Worm (Caenorhabditis elegans): ENCODE results near the gene ugt-38.

The ugt-38 gene

DNA sequence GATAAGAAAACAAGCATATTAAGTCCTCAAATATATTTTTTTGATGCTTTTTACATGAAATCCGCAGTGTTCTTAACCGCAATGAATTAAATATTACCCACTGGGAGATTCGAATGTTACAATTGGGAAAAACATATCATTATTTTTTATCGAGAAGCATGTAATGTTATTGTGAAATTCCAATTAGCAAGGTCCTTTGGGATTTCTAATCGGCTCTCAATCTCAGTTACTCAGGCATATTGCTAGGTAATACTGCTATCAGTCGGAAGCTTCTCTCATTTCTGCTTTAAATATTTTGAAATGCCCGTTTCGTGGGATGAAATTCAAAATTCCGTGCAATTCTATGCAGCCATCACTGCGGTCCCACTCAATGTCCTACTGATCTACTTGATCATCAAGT lies 12.1 kb upstream of the ugt-38 start, which contains the start of gene str-204:
Gene str-204 (plus strand): TSS at position 301 of the 400 bp plus-strand sequence.
- TF ChIP-seq attf-3 (GFP tag; conservative IDR thresholded peaks at IDR 0.05), result no peak
- no peak for TF ChIP-seq ccch-3 (GFP tag; optimal IDR thresholded peaks at IDR 0.05)
- no peak for TF ChIP-seq efl-1 (GFP tag; optimal IDR thresholded peaks at IDR 0.05)
- TF ChIP-seq unc-62 (GFP tag; optimal IDR thresholded peaks at IDR 0.05), result no peak

ce11 chrV:7157089-7157488 lies 9.8 kb upstream of the ugt-38 start, which contains the start of gene ugt-39:
Gene ugt-39, plus strand, starts transcription at chrV:7157142.
- TF ChIP-seq snpc-3.4 (tag; optimal IDR thresholded peaks at IDR 0.05) (no peak), madf-10 (tag; optimal IDR thresholded peaks at IDR 0.05) (no peak), hlh-26 (GFP tag; conservative IDR thresholded peaks at IDR 0.05) (no peak), unc-62 (GFP tag; optimal IDR thresholded peaks at IDR 0.05) (peak; percentile 14), Y79H2A.3 (GFP tag; conservative IDR thresholded peaks at IDR 0.05) (no peak), nhr-80 (tag; optimal IDR thresholded peaks at IDR 0.05) (peak; percentile 76), ztf-28 (GFP tag; IDR thresholded peaks at IDR 0.05) (no peak)

- TF ChIP-seq hmg-20 (GFP tag; IDR thresholded peaks at IDR 0.05), result no peak
- TF ChIP-seq snpc-1.1 (tag; optimal IDR thresholded peaks at IDR 0.05; ENCODE audit: insufficient read depth), result no peak
- no peak for TF ChIP-seq nhr-120 (GFP tag; IDR thresholded peaks at IDR 0.05)
- no peak for TF ChIP-seq C17E4.6 (GFP tag; IDR thresholded peaks at IDR 0.05)
- no peak for TF ChIP-seq zim-3 (tag; optimal IDR thresholded peaks at IDR 0.05)
- TF ChIP-seq dpl-1 (GFP tag; optimal IDR thresholded peaks at IDR 0.05), result no peak
- TF ChIP-seq unc-130 (GFP tag; optimal IDR thresholded peaks at IDR 0.05), result no peak
- no peak for TF ChIP-seq tbx-9 (tag; optimal IDR thresholded peaks at IDR 0.05; ENCODE audit: borderline replicate concordance)
- no peak for TF ChIP-seq Y95B8A.8 (GFP tag; IDR thresholded peaks at IDR 0.05)
Measured at ce11 chrV:7156079-7156478, 8.8 kb upstream of the ugt-38 start, which contains the start of gene F10D2.10. Gene F10D2.10, minus strand, starts transcription at chrV:7156179.

DNA sequence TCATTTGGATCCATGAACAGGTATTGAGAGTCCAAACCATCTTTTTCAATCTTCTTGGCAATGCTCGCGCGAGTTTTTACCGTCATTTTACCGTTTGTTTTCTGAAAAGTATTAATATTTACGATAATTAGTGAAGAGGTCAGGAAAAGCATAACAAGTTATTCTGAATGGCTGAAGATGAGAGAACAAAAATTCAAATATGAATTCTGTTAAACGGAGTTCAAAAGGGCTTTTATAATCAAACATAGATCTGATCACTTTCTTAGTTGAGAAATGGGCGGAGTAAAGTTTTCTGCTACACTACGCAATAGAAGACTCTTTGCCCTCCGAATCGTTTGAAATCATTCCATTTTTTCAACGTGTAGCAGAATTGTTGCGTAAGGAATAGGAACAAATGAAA lies 5.8 kb upstream of the ugt-38 start, which contains the start of gene fat-7:
Gene fat-7 (minus strand): TSS at position 101 of the 400 bp plus-strand sequence.
- TF ChIP-seq hmg-20 (GFP tag; IDR thresholded peaks at IDR 0.05) (no peak), madf-10 (tag; optimal IDR thresholded peaks at IDR 0.05) (no peak), ztf-26 (tag; optimal IDR thresholded peaks at IDR 0.05) (no peak), F37B4.10 (GFP tag; IDR thresholded peaks at IDR 0.05) (no peak), snpc-1.3 (tag; optimal IDR thresholded peaks at IDR 0.05; ENCODE audit: insufficient read depth) (no peak), B0261.1 (tag; optimal IDR thresholded peaks at IDR 0.05) (no peak), F39B2.1 (GFP tag; IDR thresholded peaks at IDR 0.05) (no peak), Y67H2A.10 (GFP tag; conservative IDR thresholded peaks at IDR 0.05) (no peak)

- TF ChIP-seq rpc-1 (optimal IDR thresholded peaks at IDR 0.05) (no peak), rpc-1 (tag; optimal IDR thresholded peaks at IDR 0.05) (no peak), ceh-27 (GFP tag; optimal IDR thresholded peaks at IDR 0.05) (no peak), nhr-80 (tag; optimal IDR thresholded peaks at IDR 0.05) (peak; percentile 76)
Measured at ce11 chrV:7150570-7150969, 3.3 kb upstream of the ugt-38 start, which contains the start of gene F10D2.8. Gene F10D2.8, minus strand, starts transcription at chrV:7150714.

DNA sequence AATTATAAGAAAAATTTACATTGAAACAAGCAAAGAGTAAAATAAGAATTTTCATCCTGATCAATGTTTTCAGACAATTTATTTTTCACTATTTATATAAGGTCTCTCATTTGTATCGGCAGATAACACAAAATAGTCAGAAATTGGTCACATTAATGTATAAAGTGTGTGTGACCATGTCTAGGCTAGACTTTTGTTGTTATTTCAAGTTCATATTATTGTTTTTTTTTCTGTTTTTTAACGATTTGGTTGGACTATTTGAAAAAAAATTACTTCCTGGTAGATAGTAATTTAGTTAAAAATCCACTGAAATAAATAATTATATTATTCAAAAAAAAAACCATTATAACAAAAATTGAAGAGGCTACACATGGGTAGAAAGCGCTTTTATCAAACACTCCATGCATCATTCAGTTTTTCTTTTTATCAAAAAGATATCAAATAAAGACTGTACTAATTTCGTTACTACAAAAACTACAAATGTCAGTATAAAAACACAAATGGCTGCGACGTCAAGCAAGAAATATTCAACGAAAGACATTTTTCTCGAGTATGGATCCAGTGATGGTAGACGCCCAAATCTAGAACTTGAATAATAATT lies 1.9 kb downstream of the ugt-38 start, which contains the start of gene ugt-37:
Gene ugt-37 (minus strand): TSS at position 69 of the 601 bp plus-strand sequence.
- TF ChIP-seq Y95B8A.8 (GFP tag; IDR thresholded peaks at IDR 0.05) (no peak), mxl-1 (tag; optimal IDR thresholded peaks at IDR 0.05) (no peak), cebp-1 (GFP tag; IDR thresholded peaks at IDR 0.05) (no peak), cebp-1 (tag; optimal IDR thresholded peaks at IDR 0.05) (no peak), C17E4.6 (GFP tag; IDR thresholded peaks at IDR 0.05) (no peak), nhr-90 (tag; optimal IDR thresholded peaks at IDR 0.05) (no peak)
